Worm (Caenorhabditis elegans) whole organism, young adult: ENCODE results near the gene W06D11.1.

Experiments used
- B0035.1 ChIP-seq: sonication (generic microtip); optimal IDR thresholded peaks from 2 replicates; lab custom pipeline; 2016; ENCODE audit warnings: missing genetic modification characterization, mild to moderate bottlenecking, missing compliant biosample characterization, missing genotype, missing genetic modification reagents
- B0336.3 ChIP-seq: fragments of 200-800 bp; sonication (Bioruptor generic); IDR thresholded peaks from 2 replicates; pipeline ENCODE4 v1.3.6; 2022; ENCODE audit warnings: missing genetic modification characterization, missing compliant biosample characterization
- C06A6.2 ChIP-seq: fragments of 200-800 bp; sonication (Bioruptor generic); conservative IDR thresholded peaks from 2 replicates; pipeline ENCODE4 v1.3.6; 2022; ENCODE audit warnings: missing genetic modification characterization, missing compliant biosample characterization
- C17E4.6 ChIP-seq: fragments of 200-800 bp; sonication (Bioruptor generic); IDR thresholded peaks from 2 replicates; pipeline ENCODE4 v1.3.6; 2022; ENCODE audit warnings: missing genetic modification reagents, missing genetic modification characterization, missing compliant biosample characterization
- D2030.7 ChIP-seq: fragments of 200-800 bp; sonication (Bioruptor generic); IDR thresholded peaks from 2 replicates; pipeline ENCODE4 v1.3.6; 2022; ENCODE audit warnings: missing genetic modification reagents, missing genetic modification characterization, missing compliant biosample characterization
- F10E7.11 ChIP-seq: sonication (generic microtip); optimal IDR thresholded peaks from 2 replicates; lab custom pipeline; 2017; ENCODE audit warnings: mild to moderate bottlenecking, missing genetic modification characterization, moderate library complexity, missing compliant biosample characterization
- F37B4.10 ChIP-seq: fragments of 200-800 bp; sonication (Bioruptor generic); IDR thresholded peaks from 2 replicates; pipeline ENCODE4 v1.3.6; 2022; ENCODE audit warnings: missing genetic modification characterization, missing compliant biosample characterization
- F39B2.1 ChIP-seq: fragments of 200-800 bp; sonication (Bioruptor generic); IDR thresholded peaks from 2 replicates; pipeline ENCODE4 v1.3.6; 2022; ENCODE audit warnings: missing genetic modification reagents, missing genetic modification characterization, missing compliant biosample characterization
- F49E8.2 ChIP-seq: sonication (generic microtip); optimal IDR thresholded peaks from 3 replicates; lab custom pipeline; 2017; ENCODE audit warnings: missing genetic modification characterization, mild to moderate bottlenecking, missing compliant biosample characterization, antibody characterized with exemption, moderate library complexity; ENCODE audit not compliant: insufficient read depth
- F55B11.4 ChIP-seq: sonication (generic microtip); optimal IDR thresholded peaks from 2 replicates; lab custom pipeline; 2016; ENCODE audit warnings: missing compliant biosample characterization, missing genetic modification characterization, borderline replicate concordance; ENCODE audit not compliant: insufficient read depth
- F57A8.1 ChIP-seq: fragments of 200-800 bp; sonication (Bioruptor generic); optimal IDR thresholded peaks from 2 replicates; lab custom pipeline; 2018; ENCODE audit warnings: mild to moderate bottlenecking, missing genetic modification characterization, moderate library complexity, missing compliant biosample characterization
- Y53F4B.3 ChIP-seq: fragments of 200-800 bp; sonication (Bioruptor generic); IDR thresholded peaks from 2 replicates; pipeline ENCODE4 v1.3.6; 2022; ENCODE audit warnings: missing genetic modification reagents, missing genetic modification characterization, missing compliant biosample characterization
- Y56A3A.18 ChIP-seq: fragments of 200-800 bp; sonication (Bioruptor generic); IDR thresholded peaks from 2 replicates; pipeline ENCODE4 v1.3.6; 2022; ENCODE audit warnings: missing genetic modification reagents, missing genetic modification characterization, missing compliant biosample characterization
- Y67H2A.10 ChIP-seq: fragments of 200-800 bp; sonication (Bioruptor generic); conservative IDR thresholded peaks from 2 replicates; pipeline ENCODE4 v1.3.6; 2022; ENCODE audit warnings: missing genetic modification reagents, missing genetic modification characterization, missing compliant biosample characterization
- Y79H2A.3 ChIP-seq: fragments of 200-800 bp; sonication (Bioruptor generic); conservative IDR thresholded peaks from 2 replicates; pipeline ENCODE4 v1.3.6; 2022; ENCODE audit warnings: missing genetic modification reagents, missing genetic modification characterization, missing compliant biosample characterization
- aptf-2 ChIP-seq: fragments of 200-800 bp; sonication (Bioruptor generic); conservative IDR thresholded peaks from 2 replicates; pipeline ENCODE4 v1.3.6; 2022; ENCODE audit warnings: missing genetic modification reagents, missing genetic modification characterization, missing compliant biosample characterization
- aptf-3 ChIP-seq: fragments of 200-800 bp; sonication (Bioruptor generic); IDR thresholded peaks from 2 replicates; pipeline ENCODE4 v1.3.6; 2022; ENCODE audit warnings: missing genetic modification characterization, missing compliant biosample characterization
- attf-5 ChIP-seq: fragments of 200-800 bp; sonication (Bioruptor generic); optimal IDR thresholded peaks from 2 replicates; lab custom pipeline; 2018; ENCODE audit warnings: mild to moderate bottlenecking, missing genetic modification characterization, missing compliant biosample characterization
- bed-2 ChIP-seq: fragments of 200-800 bp; sonication (Bioruptor generic); IDR thresholded peaks from 2 replicates; pipeline ENCODE4 v1.3.6; 2022; ENCODE audit warnings: missing genetic modification reagents, missing genetic modification characterization, missing compliant biosample characterization
- ceh-27 ChIP-seq: fragments of 200-800 bp; sonication (Bioruptor generic); optimal IDR thresholded peaks from 2 replicates; lab custom pipeline; 2018; ENCODE audit warnings: mild to moderate bottlenecking, missing genetic modification characterization, moderate library complexity, missing compliant biosample characterization
- ceh-58 ChIP-seq: fragments of 200-800 bp; sonication (Bioruptor generic); IDR thresholded peaks from 2 replicates; pipeline ENCODE4 v1.3.6; 2022; ENCODE audit warnings: missing genetic modification characterization, missing compliant biosample characterization
- chd-7 ChIP-seq: sonication (generic microtip); optimal IDR thresholded peaks from 2 replicates; lab custom pipeline; 2016; ENCODE audit warnings: mild to moderate bottlenecking, missing genetic modification characterization, moderate library complexity, missing compliant biosample characterization
- egl-18 ChIP-seq: fragments of 200-800 bp; sonication (Bioruptor generic); IDR thresholded peaks from 2 replicates; pipeline ENCODE4 v1.3.6; 2022; ENCODE audit warnings: missing genetic modification reagents, missing genetic modification characterization, missing compliant biosample characterization
- egl-44 ChIP-seq: fragments of 200-800 bp; sonication (Bioruptor generic); IDR thresholded peaks from 2 replicates; pipeline ENCODE4 v1.3.6; 2022; ENCODE audit warnings: missing genetic modification reagents, missing genetic modification characterization, missing compliant biosample characterization
- egrh-3 ChIP-seq: fragments of 200-800 bp; sonication (Bioruptor generic); IDR thresholded peaks from 2 replicates; pipeline ENCODE4 v1.3.6; 2022; ENCODE audit warnings: missing genetic modification reagents, missing genetic modification characterization, missing compliant biosample characterization
- him-1 ChIP-seq: sonication (generic microtip); optimal IDR thresholded peaks from 2 replicates; lab custom pipeline; 2016; ENCODE audit warnings: missing genotype, missing genetic modification reagents, missing genetic modification characterization, missing compliant biosample characterization
- hsf-1 ChIP-seq: fragments of 200-800 bp; sonication (Bioruptor generic); IDR thresholded peaks from 2 replicates; pipeline ENCODE4 v1.3.6; 2022; ENCODE audit warnings: missing genetic modification reagents, missing genetic modification characterization, missing compliant biosample characterization
- lag-1 ChIP-seq: fragments of 200-800 bp; sonication (Bioruptor generic); IDR thresholded peaks from 2 replicates; pipeline ENCODE4 v1.3.6; 2022; ENCODE audit warnings: missing genetic modification reagents, missing genetic modification characterization, missing compliant biosample characterization
- lin-26 ChIP-seq: fragments of 200-800 bp; sonication (Bioruptor generic); IDR thresholded peaks from 2 replicates; pipeline ENCODE4 v1.3.6; 2022; ENCODE audit warnings: missing genetic modification reagents, missing genetic modification characterization, missing compliant biosample characterization
- lin-35 ChIP-seq, 3 experiments: fragments of 150-350 bp in 2 of 3; sonication (generic microtip) in 1 of 3; optimal IDR thresholded peaks; 2 replicates each; lab custom pipeline; 2014 to 2018; ENCODE audit warnings: missing biosample characterization in 3 of 3, missing genetic modification characterization in 3 of 3, missing genetic modification reagents in 3 of 3
- lin-54 ChIP-seq: fragments of 200-800 bp; sonication (Bioruptor generic); optimal IDR thresholded peaks from 2 replicates; lab custom pipeline; 2018; ENCODE audit warnings: mild to moderate bottlenecking, missing genetic modification characterization, missing compliant biosample characterization
- lsy-27 ChIP-seq: sonication (generic microtip); optimal IDR thresholded peaks from 2 replicates; lab custom pipeline; 2017; ENCODE audit warnings: missing genetic modification characterization, mild to moderate bottlenecking, missing compliant biosample characterization, antibody characterized with exemption, missing genotype, borderline replicate concordance; ENCODE audit not compliant: insufficient read depth
- madf-6 ChIP-seq: fragments of 200-800 bp; sonication (Bioruptor generic); IDR thresholded peaks from 2 replicates; pipeline ENCODE4 v1.3.6; 2022; ENCODE audit warnings: missing genetic modification reagents, missing genetic modification characterization, missing compliant biosample characterization
- nfya-1 ChIP-seq: sonication (generic microtip); optimal IDR thresholded peaks from 2 replicates; lab custom pipeline; 2017; ENCODE audit warnings: antibody characterized with exemption, missing compliant biosample characterization, missing genetic modification characterization, borderline replicate concordance; ENCODE audit not compliant: insufficient read depth
- nhr-80 ChIP-seq: sonication (generic microtip); optimal IDR thresholded peaks from 2 replicates; lab custom pipeline; 2016; ENCODE audit warnings: missing genetic modification characterization, missing compliant biosample characterization
- nhr-90 ChIP-seq: sonication (generic microtip); optimal IDR thresholded peaks from 2 replicates; lab custom pipeline; 2016; ENCODE audit warnings: missing genotype, mild to moderate bottlenecking, missing genetic modification characterization, missing compliant biosample characterization
- repo-1 ChIP-seq: sonication (generic microtip); optimal IDR thresholded peaks from 2 replicates; lab custom pipeline; 2017; ENCODE audit warnings: mild to moderate bottlenecking, missing genetic modification characterization, missing compliant biosample characterization
- sdz-38 ChIP-seq: sonication (generic microtip); optimal IDR thresholded peaks from 2 replicates; lab custom pipeline; 2016; ENCODE audit warnings: missing genotype, missing genetic modification characterization, missing compliant biosample characterization
- snpc-1.1 ChIP-seq: sonication (generic microtip); optimal IDR thresholded peaks from 2 replicates; lab custom pipeline; 2017; ENCODE audit warnings: missing genetic modification characterization, mild to moderate bottlenecking, missing compliant biosample characterization, antibody characterized with exemption, moderate library complexity, missing genotype, missing genetic modification reagents; ENCODE audit not compliant: insufficient read depth
- snpc-1.3 ChIP-seq: sonication (generic microtip); optimal IDR thresholded peaks from 2 replicates; lab custom pipeline; 2017; ENCODE audit warnings: missing genetic modification characterization, mild to moderate bottlenecking, missing compliant biosample characterization, antibody characterized with exemption, moderate library complexity, missing genotype, missing genetic modification reagents; ENCODE audit not compliant: insufficient read depth
- somi-1 ChIP-seq: fragments of 200-800 bp; sonication (Bioruptor generic); optimal IDR thresholded peaks from 2 replicates; lab custom pipeline; 2018; ENCODE audit warnings: mild to moderate bottlenecking, missing genetic modification characterization, missing compliant biosample characterization
- tbx-9 ChIP-seq: sonication (generic microtip); optimal IDR thresholded peaks from 2 replicates; lab custom pipeline; 2016; ENCODE audit warnings: borderline replicate concordance, missing genetic modification characterization, inconsistent platforms, missing compliant biosample characterization
- unc-62 ChIP-seq: fragments of 150-350 bp; optimal IDR thresholded peaks from 2 replicates; lab custom pipeline; 2014; ENCODE audit warnings: missing biosample characterization, missing genetic modification reagents, missing genetic modification characterization
- zfh-2 ChIP-seq: fragments of 200-800 bp; sonication (Bioruptor generic); conservative IDR thresholded peaks from 2 replicates; pipeline ENCODE4 v1.3.6; 2022; ENCODE audit warnings: missing genetic modification reagents, missing genetic modification characterization, missing compliant biosample characterization
- ztf-28 ChIP-seq: fragments of 200-800 bp; sonication (Bioruptor generic); IDR thresholded peaks from 2 replicates; pipeline ENCODE4 v1.3.6; 2022; ENCODE audit warnings: missing genetic modification reagents, missing genetic modification characterization, missing compliant biosample characterization

The W06D11.1 gene

DNA sequence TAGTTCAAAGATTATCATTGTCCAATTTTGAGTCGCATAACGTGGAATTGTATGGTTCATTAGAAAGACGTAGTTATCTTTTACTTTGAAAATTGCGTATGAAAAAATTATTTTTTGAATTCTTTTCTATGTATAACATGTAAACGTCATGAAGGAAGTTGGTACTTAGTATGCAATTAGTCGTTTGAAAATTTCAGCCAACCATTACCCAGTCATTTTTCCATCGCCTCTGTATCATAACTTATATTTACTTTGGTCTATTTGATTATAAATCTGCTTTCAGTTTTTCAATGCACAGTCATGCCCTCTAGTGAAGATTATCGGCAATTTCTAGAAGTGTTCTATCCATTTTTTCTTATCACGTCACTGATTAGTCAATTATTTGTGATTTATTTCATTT, 32.1 kb downstream of the W06D11.1 start, which contains the start of gene srd-41:
srd-41 (plus strand) TSS at position 301 of the 400 bp plus-strand sequence.
- no peak for TF ChIP-seq egrh-3
- TF ChIP-seq lin-26 (GFP tag; lab: Robert Waterston, UW), result no peak
- no peak for TF ChIP-seq C17E4.6
- no peak for TF ChIP-seq F37B4.10 (GFP tag; lab: Robert Waterston, UW)
- TF ChIP-seq aptf-3 (GFP tag; lab: Robert Waterston, UW), result no peak
- TF ChIP-seq egl-18 (GFP tag; lab: Robert Waterston, UW), result no peak
- TF ChIP-seq ceh-27 (GFP tag; lab: Kevin White, UChicago), result no peak
- TF ChIP-seq him-1 (tag; lab: Kevin White, UChicago), result no peak
- TF ChIP-seq nfya-1, result no peak
- no peak for TF ChIP-seq snpc-1.1 (tag; lab: Kevin White, UChicago)
- TF ChIP-seq ztf-28 (GFP tag; lab: Robert Waterston, UW), result no peak
- no peak for TF ChIP-seq F55B11.4
- no peak for TF ChIP-seq madf-6 (GFP tag; lab: Robert Waterston, UW)
- no peak for TF ChIP-seq B0035.1 (tag; lab: Kevin White, UChicago)
- no peak for TF ChIP-seq somi-1 (GFP tag; lab: Kevin White, UChicago)
- no peak for TF ChIP-seq aptf-2 (GFP tag; lab: Robert Waterston, UW)

DNA sequence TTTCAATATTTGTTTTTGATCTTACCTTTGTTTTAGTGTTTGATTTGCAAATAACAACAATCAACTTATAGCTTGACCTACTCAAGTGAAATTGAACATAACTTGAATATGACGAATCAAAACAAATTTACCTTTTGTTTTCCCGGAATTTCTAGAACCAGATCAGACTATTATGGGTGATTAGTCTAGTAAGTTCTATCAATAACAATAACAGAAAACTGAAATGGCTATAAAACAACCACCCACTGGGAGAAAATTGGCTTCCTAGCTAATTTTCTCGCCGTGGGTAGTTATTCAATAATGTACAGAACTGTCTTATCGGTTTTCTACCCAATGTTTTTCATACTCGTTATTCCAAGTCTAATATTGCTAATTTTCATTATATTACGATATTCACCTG, 34.3 kb downstream of the W06D11.1 start, which contains the start of gene srd-45:
srd-45 (plus strand) TSS at position 301 of the 400 bp plus-strand sequence.
- no peak for TF ChIP-seq attf-5
- no peak for TF ChIP-seq zfh-2 (GFP tag; lab: Robert Waterston, UW)
- no peak for TF ChIP-seq F49E8.2 (tag; lab: Kevin White, UChicago)
- TF ChIP-seq C06A6.2, result no peak
- TF ChIP-seq B0336.3 (GFP tag; lab: Robert Waterston, UW), result no peak
- TF ChIP-seq F39B2.1 (GFP tag; lab: Robert Waterston, UW), result no peak
- no peak for TF ChIP-seq Y53F4B.3 (GFP tag; lab: Robert Waterston, UW)
- TF ChIP-seq Y79H2A.3 (GFP tag; lab: Robert Waterston, UW), result no peak
- no peak for TF ChIP-seq nfya-1
- TF ChIP-seq nhr-80 (tag; lab: Kevin White, UChicago), result no peak
- no peak for TF ChIP-seq tbx-9
- TF ChIP-seq F57A8.1 (GFP tag; lab: Kevin White, UChicago), result no peak
- no peak for TF ChIP-seq egl-44 (GFP tag; lab: Robert Waterston, UW)
- no peak for TF ChIP-seq Y67H2A.10 (GFP tag; lab: Robert Waterston, UW)
- TF ChIP-seq F10E7.11 (tag; lab: Kevin White, UChicago), result no peak
- no peak for TF ChIP-seq hsf-1
- no peak for TF ChIP-seq lin-54 (GFP tag; lab: Kevin White, UChicago)
- TF ChIP-seq nhr-90 (tag; lab: Kevin White, UChicago), result no peak
- TF ChIP-seq, all 124 proteins: peak for 0

DNA sequence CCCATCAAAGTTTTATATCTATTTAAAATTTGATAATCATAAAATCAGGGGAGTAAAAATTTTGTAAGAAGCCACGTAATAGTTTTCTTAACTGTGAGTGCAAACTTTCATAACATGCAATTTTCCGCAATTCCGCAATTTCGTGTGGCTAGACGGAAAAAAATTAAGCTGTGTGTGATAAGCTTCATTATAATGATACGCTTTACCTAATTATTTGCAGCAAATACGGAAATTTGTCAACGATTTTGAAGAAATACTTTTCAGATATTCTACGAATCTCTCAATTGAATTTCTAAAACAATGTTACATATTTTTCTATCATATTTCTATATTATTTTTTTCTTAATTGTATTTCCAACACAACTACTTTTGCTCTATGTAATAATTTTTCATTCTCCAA, 37.4 kb downstream of the W06D11.1 start, which contains the start of gene srd-46:
srd-46 (plus strand) TSS at position 301 of the 400 bp plus-strand sequence.
- TF ChIP-seq attf-5 (no peak), bed-2 (GFP tag; lab: Robert Waterston, UW) (no peak), chd-7 (no peak), sdz-38 (tag; lab: Kevin White, UChicago) (no peak), unc-62 (GFP tag; lab: Kevin White, UChicago) (no peak), lin-35 (GFP tag; optimal IDR thresholded peaks at IDR 0.05; lab: Kevin White, UChicago) (no peak), repo-1 (tag; lab: Kevin White, UChicago) (no peak), lin-54 (GFP tag; lab: Kevin White, UChicago) (no peak), ceh-58 (GFP tag; lab: Robert Waterston, UW) (no peak), Y56A3A.18 (no peak), lsy-27 (tag; lab: Kevin White, UChicago) (no peak), snpc-1.3 (no peak), lag-1 (GFP tag; lab: Robert Waterston, UW) (no peak), D2030.7 (no peak)
